Worm (Caenorhabditis elegans) whole organism, late embryonic: ENCODE data around the gene ZK1058.9.

Source experiments
- C38D4.7 ChIP-seq: fragments of 200-800 bp; sonication (Bioruptor generic); optimal IDR thresholded peaks from 2 replicates; lab custom pipeline; 2018; ENCODE audit warnings: mild to moderate bottlenecking, missing genetic modification characterization, moderate library complexity, missing compliant biosample characterization
- K09A11.1 ChIP-seq: sonication (generic microtip); optimal IDR thresholded peaks from 2 replicates; lab custom pipeline; 2017; ENCODE audit warnings: antibody characterized with exemption, mild to moderate bottlenecking, missing genetic modification characterization, missing compliant biosample characterization; ENCODE audit not compliant: insufficient read depth
- T23F11.4 ChIP-seq: fragments of 200-800 bp; sonication (Bioruptor generic); optimal IDR thresholded peaks from 2 replicates; lab custom pipeline; 2018; ENCODE audit warnings: mild to moderate bottlenecking, missing genetic modification characterization, missing compliant biosample characterization
- ahr-1 ChIP-seq: sonication (generic microtip); optimal IDR thresholded peaks from 2 replicates; lab custom pipeline; 2016; ENCODE audit warnings: missing genetic modification characterization, missing compliant biosample characterization
- ama-1 ChIP-seq: fragments of 150-350 bp; optimal IDR thresholded peaks from 2 replicates; lab custom pipeline; 2014
- ceh-2 ChIP-seq: sonication (generic microtip); optimal IDR thresholded peaks from 2 replicates; lab custom pipeline; 2016; ENCODE audit warnings: missing genotype, missing genetic modification characterization, missing compliant biosample characterization
- ceh-30 ChIP-seq: fragments of 150-350 bp; optimal IDR thresholded peaks from 2 replicates; lab custom pipeline; 2014; ENCODE audit warnings: missing biosample characterization, missing genetic modification characterization
- ceh-31 ChIP-seq: sonication (generic microtip); optimal IDR thresholded peaks from 2 replicates; lab custom pipeline; 2016; ENCODE audit warnings: missing genetic modification characterization, missing compliant biosample characterization
- ceh-34 ChIP-seq: sonication (generic microtip); optimal IDR thresholded peaks from 2 replicates; lab custom pipeline; 2016; ENCODE audit warnings: mild to moderate bottlenecking, missing genetic modification characterization, missing compliant biosample characterization
- ceh-45 ChIP-seq: fragments of 200-800 bp; sonication (Bioruptor generic); IDR thresholded peaks from 2 replicates; pipeline ENCODE4 v1.3.6; 2022; ENCODE audit warnings: missing genetic modification reagents, missing genetic modification characterization, missing compliant biosample characterization
- ceh-9 ChIP-seq: sonication (generic microtip); optimal IDR thresholded peaks from 2 replicates; lab custom pipeline; 2016; ENCODE audit warnings: mild to moderate bottlenecking, missing genetic modification characterization, inconsistent platforms, missing compliant biosample characterization
- dve-1 ChIP-seq: sonication (generic microtip); optimal IDR thresholded peaks from 2 replicates; lab custom pipeline; 2017; ENCODE audit warnings: antibody characterized with exemption, mild to moderate bottlenecking, missing genetic modification characterization, missing compliant biosample characterization
- elt-2 ChIP-seq: sonication (generic microtip); optimal IDR thresholded peaks from 2 replicates; lab custom pipeline; 2016; ENCODE audit warnings: missing genetic modification reagents, missing genetic modification characterization, missing compliant biosample characterization
- fax-1 ChIP-seq: sonication (generic microtip); optimal IDR thresholded peaks from 2 replicates; lab custom pipeline; 2016; ENCODE audit warnings: missing genotype, missing genetic modification characterization, missing compliant biosample characterization
- fkh-6 ChIP-seq: sonication (generic microtip); optimal IDR thresholded peaks from 2 replicates; lab custom pipeline; 2016; ENCODE audit warnings: missing genetic modification characterization, missing compliant biosample characterization
- hlh-30 ChIP-seq: sonication (generic microtip); optimal IDR thresholded peaks from 2 replicates; lab custom pipeline; 2017; ENCODE audit warnings: antibody characterized with exemption, missing genetic modification characterization, missing compliant biosample characterization; ENCODE audit not compliant: insufficient read depth
- lim-6 ChIP-seq: sonication (generic microtip); optimal IDR thresholded peaks from 2 replicates; lab custom pipeline; 2016; ENCODE audit warnings: missing genetic modification characterization, missing compliant biosample characterization
- madf-2 ChIP-seq: sonication (generic microtip); optimal IDR thresholded peaks from 2 replicates; lab custom pipeline; 2017; ENCODE audit warnings: missing genetic modification characterization, missing compliant biosample characterization
- nfya-1 ChIP-seq: sonication (generic microtip); optimal IDR thresholded peaks from 2 replicates; lab custom pipeline; 2017; ENCODE audit warnings: missing genetic modification characterization, mild to moderate bottlenecking, missing compliant biosample characterization, antibody characterized with exemption, moderate library complexity
- pag-3 ChIP-seq: sonication (generic microtip); optimal IDR thresholded peaks from 2 replicates; lab custom pipeline; 2016; ENCODE audit warnings: missing compliant biosample characterization, missing genetic modification characterization, borderline replicate concordance
- pax-1 ChIP-seq: fragments of 150-350 bp; optimal IDR thresholded peaks from 2 replicates; lab custom pipeline; 2014; ENCODE audit warnings: missing biosample characterization, missing genetic modification characterization
- pqm-1 ChIP-seq: sonication (generic microtip); optimal IDR thresholded peaks from 2 replicates; lab custom pipeline; 2016; ENCODE audit warnings: missing genetic modification characterization, missing compliant biosample characterization
- ref-2 ChIP-seq: sonication (generic microtip); optimal IDR thresholded peaks from 2 replicates; lab custom pipeline; 2016; ENCODE audit warnings: missing genetic modification characterization, missing compliant biosample characterization
- sox-2 ChIP-seq: fragments of 200-800 bp; sonication (Bioruptor generic); IDR thresholded peaks from 2 replicates; pipeline ENCODE4 v1.3.6; 2022; ENCODE audit warnings: missing genetic modification reagents, missing genetic modification characterization, missing compliant biosample characterization
- sox-4 ChIP-seq: sonication (generic microtip); optimal IDR thresholded peaks from 2 replicates; lab custom pipeline; 2017; ENCODE audit warnings: mild to moderate bottlenecking, missing genetic modification characterization, inconsistent platforms, missing compliant biosample characterization
- tbx-7 ChIP-seq: sonication (generic microtip); optimal IDR thresholded peaks from 2 replicates; lab custom pipeline; 2016; ENCODE audit warnings: missing genotype, missing genetic modification characterization, missing compliant biosample characterization
- ttx-3 ChIP-seq: sonication (generic microtip); optimal IDR thresholded peaks from 2 replicates; lab custom pipeline; 2016; ENCODE audit warnings: missing genetic modification reagents, missing genetic modification characterization, missing compliant biosample characterization
- unc-42 ChIP-seq: sonication (generic microtip); optimal IDR thresholded peaks from 2 replicates; lab custom pipeline; 2016; ENCODE audit warnings: missing genotype, missing genetic modification characterization, missing compliant biosample characterization
- unc-55 ChIP-seq: sonication (generic microtip); optimal IDR thresholded peaks from 2 replicates; lab custom pipeline; 2017; ENCODE audit warnings: missing biosample characterization, missing genetic modification reagents, missing genetic modification characterization
- ztf-16 ChIP-seq: sonication (generic microtip); optimal IDR thresholded peaks from 2 replicates; lab custom pipeline; 2017; ENCODE audit warnings: missing genetic modification characterization, missing compliant biosample characterization

The ZK1058.9 gene

ce11 chrIII:3901542-3901941 lies 24.5 kb downstream of the ZK1058.9 start, which contains the start of gene tir-1:
Gene tir-1 (minus strand): TSS chrIII:3901642.
- TF ChIP-seq nfya-1 (tag; lab: Kevin White, UChicago): no peak
- TF ChIP-seq elt-2 (tag; lab: Kevin White, UChicago): no peak

DNA sequence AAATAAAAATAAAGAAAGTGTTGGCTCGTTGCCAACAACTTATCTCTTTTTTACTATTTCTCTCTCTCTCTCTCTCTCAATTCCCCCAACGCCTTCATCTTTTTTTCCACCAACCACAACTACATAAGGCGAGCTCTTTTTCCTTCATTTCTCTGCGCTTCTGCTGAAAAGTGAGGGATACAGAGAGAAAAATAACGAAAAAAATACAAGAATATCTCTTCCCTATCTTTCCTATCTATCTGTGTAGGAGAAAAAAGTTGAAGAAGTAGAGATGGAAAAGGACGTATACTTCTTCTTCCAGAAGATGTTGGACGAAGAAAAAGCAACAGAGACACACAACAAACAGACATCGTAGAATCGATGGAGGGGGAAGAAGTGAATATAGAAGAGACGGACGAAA lies 27.2 kb downstream of the ZK1058.9 start:
- TF ChIP-seq unc-55 (no peak), madf-2 (tag; lab: Kevin White, UChicago) (no peak), ceh-31 (tag; lab: Kevin White, UChicago) (peak; percentile 21), K09A11.1 (tag; lab: Kevin White, UChicago) (no peak), sox-4 (no peak), nfya-1 (tag; lab: Kevin White, UChicago) (no peak), ceh-30 (tag; lab: Kevin White, UChicago) (no peak), lim-6 (tag; lab: Kevin White, UChicago) (no peak), ref-2 (tag; lab: Kevin White, UChicago) (no peak), ama-1 (lab: Kevin White, UChicago) (no peak), fkh-6 (tag; lab: Kevin White, UChicago) (no peak), pax-1 (tag; lab: Kevin White, UChicago) (no peak), unc-42 (tag; lab: Kevin White, UChicago) (peak; percentile 26)

ce11 chrIII:3898354-3898753 lies 27.7 kb downstream of the ZK1058.9 start:
- TF ChIP-seq nfya-1 (tag; lab: Kevin White, UChicago): peak; percentile 88
- no peak for TF ChIP-seq ceh-30 (tag; lab: Kevin White, UChicago)

ce11 chrIII:3893992-3894391 lies 32.0 kb downstream of the ZK1058.9 start:
- peak; percentile 30 for TF ChIP-seq elt-2 (tag; lab: Kevin White, UChicago)
- no peak for TF ChIP-seq tbx-7 (tag; lab: Kevin White, UChicago)

ce11 chrIII:3889896-3890295 lies 36.1 kb downstream of the ZK1058.9 start:
- TF ChIP-seq ceh-2 (tag; lab: Kevin White, UChicago): no peak
- TF ChIP-seq ztf-16 (tag; lab: Kevin White, UChicago): no peak
- no peak for TF ChIP-seq fax-1 (tag; lab: Kevin White, UChicago)
- no peak for TF ChIP-seq nfya-1 (tag; lab: Kevin White, UChicago)
- no peak for TF ChIP-seq ceh-9 (tag; lab: Kevin White, UChicago)
- TF ChIP-seq sox-4: no peak
- TF ChIP-seq T23F11.4 (GFP tag; lab: Kevin White, UChicago): no peak
- TF ChIP-seq pqm-1 (tag; lab: Kevin White, UChicago): no peak
- no peak for TF ChIP-seq dve-1 (tag; lab: Kevin White, UChicago)
- no peak for TF ChIP-seq ahr-1
- no peak for TF ChIP-seq pag-3 (tag; lab: Kevin White, UChicago)
- no peak for TF ChIP-seq sox-2 (GFP tag; lab: Robert Waterston, UW)
- no peak for TF ChIP-seq C38D4.7 (GFP tag; lab: Kevin White, UChicago)
- TF ChIP-seq ceh-34: no peak
- TF ChIP-seq ttx-3: no peak
- no peak for TF ChIP-seq unc-55
- no peak for TF ChIP-seq madf-2 (tag; lab: Kevin White, UChicago)

DNA sequence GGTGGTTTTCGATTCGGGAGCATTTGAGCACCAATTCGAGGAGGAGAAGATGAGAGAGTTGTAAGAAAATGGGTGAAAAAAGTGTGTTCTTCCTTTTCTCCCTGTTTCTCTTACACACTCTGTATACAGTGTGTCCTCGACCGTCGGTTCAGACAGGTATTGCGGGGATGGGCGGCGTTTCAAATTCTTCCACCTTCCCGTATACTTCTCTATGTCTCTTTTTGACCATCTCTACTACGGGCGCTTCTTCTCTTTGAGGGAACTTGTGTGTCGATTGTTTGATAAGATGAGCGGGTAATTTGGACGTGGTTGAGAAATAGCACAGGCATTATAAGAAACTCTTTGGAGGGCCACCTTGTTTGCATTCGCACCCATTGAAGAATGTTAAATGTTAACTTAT lies 38.4 kb downstream of the ZK1058.9 start:
- TF ChIP-seq C38D4.7 (GFP tag; lab: Kevin White, UChicago): no peak
- no peak for TF ChIP-seq unc-42 (tag; lab: Kevin White, UChicago)
- no peak for TF ChIP-seq sox-2 (GFP tag; lab: Robert Waterston, UW)
- no peak for TF ChIP-seq hlh-30 (tag; lab: Kevin White, UChicago)
- no peak for TF ChIP-seq ceh-45 (GFP tag; lab: Robert Waterston, UW)
- no peak for TF ChIP-seq elt-2 (tag; lab: Kevin White, UChicago)
